Worm (Caenorhabditis elegans) whole organism, L2 larva: ENCODE measurements around the gene tbc-18.

ENCODE experiments used
- egl-27 ChIP-seq: sonication (generic microtip); optimal IDR thresholded peaks from 3 replicates; lab custom pipeline; 2017; ENCODE audit warnings: missing biosample characterization, missing genetic modification reagents, missing genetic modification characterization
- elt-3 ChIP-seq: sonication (generic microtip); optimal IDR thresholded peaks from 2 replicates; lab custom pipeline; 2017; ENCODE audit warnings: missing biosample characterization, missing genetic modification characterization
- lin-11 ChIP-seq: fragments of 150-350 bp; sonication (generic microtip); optimal IDR thresholded peaks from 2 replicates; lab custom pipeline; 2014; ENCODE audit warnings: missing biosample characterization, missing genetic modification characterization, inconsistent platforms, mixed read lengths
- nhr-11 ChIP-seq: fragments of 150-350 bp; optimal IDR thresholded peaks from 2 replicates; lab custom pipeline; 2014; ENCODE audit warnings: missing biosample characterization, missing genetic modification characterization
- unc-39 ChIP-seq: fragments of 150-350 bp; optimal IDR thresholded peaks from 2 replicates; lab custom pipeline; 2014; ENCODE audit warnings: missing biosample characterization, missing genetic modification characterization

DNA sequence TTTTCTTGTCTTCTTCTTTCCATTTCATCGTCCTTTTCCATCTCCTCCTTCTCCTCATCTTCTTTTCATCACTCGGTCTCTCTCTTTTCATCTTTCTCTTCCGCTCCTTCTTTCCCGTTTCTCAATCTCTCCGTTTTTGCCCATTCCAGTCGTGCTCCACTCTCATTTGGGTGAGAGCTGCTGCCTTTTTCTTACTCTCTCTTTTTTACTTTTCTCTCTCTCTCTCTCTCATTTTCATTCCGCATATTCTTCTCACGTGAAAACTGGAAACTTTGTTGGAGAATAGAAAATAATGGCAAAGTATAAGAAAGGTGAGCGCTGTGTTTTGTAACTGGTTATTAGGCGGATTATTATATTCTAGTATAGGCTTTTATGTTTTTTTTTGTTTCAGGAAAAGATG is at the start of gene tbc-18:
- no peak for TF ChIP-seq egl-27 (tag; lab: Kevin White, UChicago)
- TF ChIP-seq unc-39 (tag; lab: Kevin White, UChicago): no peak
- no peak for TF ChIP-seq lin-11 (tag; lab: Kevin White, UChicago)
- TF ChIP-seq elt-3 (tag; lab: Kevin White, UChicago): no peak
- no peak for TF ChIP-seq nhr-11 (tag; lab: Kevin White, UChicago)
